Fruit fly (Drosophila melanogaster): ENCODE results near the gene CG13607.

Gene CG13607

dm6 chr3R:24092590-24093151 is 23.5 kb downstream of the CG13607 start:
- TF ChIP-seq Myc (optimal IDR thresholded peaks at IDR 0.05), result no peak
- no peak for TF ChIP-seq insv (optimal IDR thresholded peaks at IDR 0.05)
- TF ChIP-seq ttk (optimal IDR thresholded peaks at IDR 0.05), result no peak
- no peak for TF ChIP-seq psq (optimal IDR thresholded peaks at IDR 0.05)
- TF ChIP-seq h (optimal IDR thresholded peaks at IDR 0.05), result no peak
- no peak for TF ChIP-seq Sin3A (optimal IDR thresholded peaks at IDR 0.05)

- TF ChIP-seq Sin3A (optimal IDR thresholded peaks at IDR 0.05) (no peak), h (optimal IDR thresholded peaks at IDR 0.05) (no peak), ttk (optimal IDR thresholded peaks at IDR 0.05) (no peak), psq (optimal IDR thresholded peaks at IDR 0.05) (no peak), insv (optimal IDR thresholded peaks at IDR 0.05) (no peak), Myc (optimal IDR thresholded peaks at IDR 0.05) (no peak)
Observed at dm6 chr3R:24091653-24092052, 24.5 kb downstream of the CG13607 start.

- TF ChIP-seq insv (optimal IDR thresholded peaks at IDR 0.05) (no peak), Myc (optimal IDR thresholded peaks at IDR 0.05) (no peak), ttk (optimal IDR thresholded peaks at IDR 0.05) (no peak), Sin3A (optimal IDR thresholded peaks at IDR 0.05) (no peak), h (optimal IDR thresholded peaks at IDR 0.05) (no peak), psq (optimal IDR thresholded peaks at IDR 0.05) (no peak)
Observed at dm6 chr3R:24090143-24090542, 26.0 kb downstream of the CG13607 start.

- TF ChIP-seq h (optimal IDR thresholded peaks at IDR 0.05), result no peak
- TF ChIP-seq ttk (optimal IDR thresholded peaks at IDR 0.05), result no peak
- TF ChIP-seq Sin3A (optimal IDR thresholded peaks at IDR 0.05), result no peak
- TF ChIP-seq Myc (optimal IDR thresholded peaks at IDR 0.05), result no peak
- TF ChIP-seq psq (optimal IDR thresholded peaks at IDR 0.05), result no peak
- TF ChIP-seq insv (optimal IDR thresholded peaks at IDR 0.05), result no peak
Observed at dm6 chr3R:24084975-24085374, 31.1 kb downstream of the CG13607 start.

dm6 chr3R:24079613-24080012 is 36.5 kb downstream of the CG13607 start:
- no peak for TF ChIP-seq Sin3A (optimal IDR thresholded peaks at IDR 0.05)
- no peak for TF ChIP-seq insv (optimal IDR thresholded peaks at IDR 0.05)
- no peak for TF ChIP-seq h (optimal IDR thresholded peaks at IDR 0.05)
- no peak for TF ChIP-seq psq (optimal IDR thresholded peaks at IDR 0.05)
- TF ChIP-seq ttk (optimal IDR thresholded peaks at IDR 0.05), result no peak
- TF ChIP-seq Myc (optimal IDR thresholded peaks at IDR 0.05), result no peak

dm6 chr3R:24079110-24079509 is 37.0 kb downstream of the CG13607 start:
- no peak for TF ChIP-seq h (optimal IDR thresholded peaks at IDR 0.05)
- no peak for TF ChIP-seq psq (optimal IDR thresholded peaks at IDR 0.05)
- no peak for TF ChIP-seq ttk (optimal IDR thresholded peaks at IDR 0.05)
- no peak for TF ChIP-seq Myc (optimal IDR thresholded peaks at IDR 0.05)
- no peak for TF ChIP-seq insv (optimal IDR thresholded peaks at IDR 0.05)
- no peak for TF ChIP-seq Sin3A (optimal IDR thresholded peaks at IDR 0.05)

- TF ChIP-seq Sin3A (optimal IDR thresholded peaks at IDR 0.05) (no peak), psq (optimal IDR thresholded peaks at IDR 0.05) (no peak), insv (optimal IDR thresholded peaks at IDR 0.05) (no peak), ttk (optimal IDR thresholded peaks at IDR 0.05) (no peak), h (optimal IDR thresholded peaks at IDR 0.05) (no peak), Myc (optimal IDR thresholded peaks at IDR 0.05) (no peak)
Observed at dm6 chr3R:24073703-24074102, 42.4 kb downstream of the CG13607 start.

- TF ChIP-seq insv (optimal IDR thresholded peaks at IDR 0.05) (no peak), ttk (optimal IDR thresholded peaks at IDR 0.05) (no peak), h (optimal IDR thresholded peaks at IDR 0.05) (no peak), psq (optimal IDR thresholded peaks at IDR 0.05) (no peak), Sin3A (optimal IDR thresholded peaks at IDR 0.05) (no peak), Myc (optimal IDR thresholded peaks at IDR 0.05) (no peak)
Observed at dm6 chr3R:24069965-24070364, 46.2 kb downstream of the CG13607 start.

- no peak for TF ChIP-seq psq (optimal IDR thresholded peaks at IDR 0.05)
- TF ChIP-seq h (optimal IDR thresholded peaks at IDR 0.05), result no peak
- no peak for TF ChIP-seq Myc (optimal IDR thresholded peaks at IDR 0.05)
- TF ChIP-seq insv (optimal IDR thresholded peaks at IDR 0.05), result no peak
- TF ChIP-seq Sin3A (optimal IDR thresholded peaks at IDR 0.05), result no peak
- no peak for TF ChIP-seq ttk (optimal IDR thresholded peaks at IDR 0.05)
Observed at dm6 chr3R:24068830-24069229, 47.3 kb downstream of the CG13607 start.

dm6 chr3R:24065718-24066117 is 50.4 kb downstream of the CG13607 start:
- TF ChIP-seq ttk (optimal IDR thresholded peaks at IDR 0.05) (no peak), Sin3A (optimal IDR thresholded peaks at IDR 0.05) (no peak), insv (optimal IDR thresholded peaks at IDR 0.05) (no peak), Myc (optimal IDR thresholded peaks at IDR 0.05) (no peak), psq (optimal IDR thresholded peaks at IDR 0.05) (no peak), h (optimal IDR thresholded peaks at IDR 0.05) (no peak)

Data from Kc167 (cell line).